Fruit fly (Drosophila melanogaster): ENCODE measurements around the gene CG15498.

The CG15498 gene

dm6 chr3R:21599642-21600041 lies 30.7 kb upstream of the CG15498 start:
- TF ChIP-seq noc (tag; optimal IDR thresholded peaks at IDR 0.05) = no peak

DNA sequence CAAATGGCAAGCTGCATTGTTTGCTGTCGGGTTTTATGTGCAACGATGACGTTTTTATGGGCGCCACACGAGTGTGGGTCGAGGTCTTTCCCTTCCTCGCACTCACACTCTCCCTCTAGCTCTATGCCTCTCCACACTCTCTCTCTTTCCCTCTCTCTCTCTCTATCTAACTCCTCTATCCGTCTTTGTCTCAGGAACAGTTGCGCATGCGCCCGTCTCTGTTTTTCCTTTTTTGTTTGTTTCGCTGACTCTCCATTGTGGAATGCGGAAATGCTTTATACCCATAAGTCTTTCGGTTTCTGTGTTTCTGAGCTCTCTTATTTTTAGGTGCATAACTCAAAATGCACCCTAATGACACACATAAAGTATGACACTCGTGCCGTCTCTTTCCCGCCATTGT lies 29.7 kb upstream of the CG15498 start:
- TF ChIP-seq noc (tag; optimal IDR thresholded peaks at IDR 0.05) = no peak

DNA sequence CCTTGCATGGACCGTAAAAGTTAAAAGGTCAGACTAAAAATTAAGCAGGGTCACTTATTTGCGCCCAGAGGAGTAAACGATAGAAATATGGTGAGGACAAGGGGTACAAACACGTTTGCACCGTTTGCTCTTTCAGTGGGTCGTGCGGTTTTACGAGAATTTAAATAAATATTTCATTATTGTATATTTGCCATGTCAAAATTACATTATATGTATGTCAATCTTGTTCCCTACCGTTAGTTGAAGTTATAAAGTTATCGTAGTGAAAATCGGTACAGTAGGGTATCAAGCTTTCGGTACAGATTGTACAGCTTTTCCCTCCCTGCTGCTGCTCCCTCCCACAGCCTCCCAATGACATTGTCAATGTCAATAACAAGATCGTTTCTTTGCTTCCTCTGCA lies 28.9 kb upstream of the CG15498 start:
- no peak for TF ChIP-seq noc (tag; optimal IDR thresholded peaks at IDR 0.05)

- TF ChIP-seq noc (tag; optimal IDR thresholded peaks at IDR 0.05) = peak; percentile 16
These were observed 27.3 kb upstream of the CG15498 start for dm6 chr3R:21596151-21596802.

DNA sequence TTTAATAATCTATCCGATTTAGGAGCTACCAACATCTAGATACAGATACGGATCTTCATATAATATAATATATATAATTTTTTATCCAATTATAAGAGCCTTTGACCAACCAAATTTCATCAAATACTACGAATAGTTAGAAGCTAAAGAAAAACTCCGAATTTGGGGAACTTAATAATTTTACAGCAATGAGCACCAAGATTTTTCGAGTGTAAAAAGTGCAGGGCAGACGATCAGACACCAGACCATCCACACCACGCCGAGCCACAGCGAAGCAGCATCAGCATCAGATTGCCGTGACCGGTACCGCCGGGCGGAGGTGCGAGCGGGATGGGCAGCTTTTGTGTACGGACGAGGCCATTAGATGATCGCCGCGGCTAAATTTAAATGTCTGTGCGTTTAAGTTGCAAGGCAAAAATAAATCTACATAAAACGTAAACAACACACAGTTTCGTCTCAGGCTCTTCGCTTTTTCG lies 25.5 kb upstream of the CG15498 start:
- TF ChIP-seq noc (tag; optimal IDR thresholded peaks at IDR 0.05) = no peak

- TF ChIP-seq noc (tag; optimal IDR thresholded peaks at IDR 0.05) = no peak
These were observed 24.9 kb upstream of the CG15498 start for dm6 chr3R:21593735-21594345.

dm6 chr3R:21593079-21593478 lies 24.1 kb upstream of the CG15498 start:
- TF ChIP-seq noc (tag; optimal IDR thresholded peaks at IDR 0.05) = no peak

DNA sequence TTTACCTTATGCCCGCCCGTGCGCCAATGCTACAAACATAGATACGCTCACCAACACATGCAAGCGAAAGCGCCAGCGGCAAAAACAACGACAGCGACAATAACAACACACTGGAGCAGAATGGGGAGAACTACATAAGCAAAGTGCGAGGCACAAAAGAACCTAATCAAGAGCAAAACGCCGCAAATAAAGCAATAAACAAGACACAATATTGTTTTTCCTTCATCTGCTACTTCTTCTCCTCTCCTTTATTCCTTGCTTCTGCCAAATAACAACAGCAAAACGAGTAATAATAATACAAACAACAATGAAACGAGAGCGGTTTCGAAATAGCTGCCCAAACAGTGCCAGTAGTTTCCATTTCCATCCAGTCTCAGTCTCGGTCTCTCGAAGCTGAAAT lies 23.0 kb upstream of the CG15498 start:
- peak; percentile 25 for TF ChIP-seq noc (tag; optimal IDR thresholded peaks at IDR 0.05)

- TF ChIP-seq noc (tag; optimal IDR thresholded peaks at IDR 0.05) = no peak
These were observed 22.4 kb upstream of the CG15498 start for dm6 chr3R:21591370-21591743.

DNA sequence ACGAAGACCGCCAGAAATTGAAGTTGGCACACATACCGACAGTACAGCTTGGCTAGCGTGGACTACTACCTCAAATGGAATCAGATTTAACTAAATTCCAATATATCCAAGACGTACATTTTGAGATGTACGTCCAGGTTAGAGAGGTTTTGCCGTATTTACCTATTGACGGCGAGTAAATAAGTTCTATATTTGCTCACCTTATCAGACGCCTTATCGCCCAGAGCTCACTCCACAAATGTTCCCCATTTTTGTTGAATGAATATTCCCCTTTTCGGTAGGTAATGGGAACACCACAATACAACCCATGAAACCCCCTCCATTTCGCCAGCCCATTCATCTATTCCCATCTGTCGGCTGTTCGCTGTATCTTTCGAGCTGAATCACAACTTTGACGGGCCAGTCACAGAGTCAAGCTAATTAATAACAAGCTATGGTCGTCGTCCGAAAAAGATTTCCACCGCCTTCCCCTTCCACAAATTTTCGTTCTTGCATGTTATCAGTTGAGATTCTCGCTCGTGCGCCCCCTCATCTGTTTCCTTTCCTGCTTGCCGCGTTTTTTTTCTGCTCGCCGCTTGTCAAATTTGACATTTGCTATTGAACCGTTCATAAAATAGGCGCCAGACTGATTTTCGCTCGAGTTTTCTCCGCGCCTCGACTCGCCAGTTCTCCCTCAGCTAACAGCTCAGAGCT lies 21.9 kb upstream of the CG15498 start:
- peak; percentile 65 for TF ChIP-seq noc (tag; optimal IDR thresholded peaks at IDR 0.05)

DNA sequence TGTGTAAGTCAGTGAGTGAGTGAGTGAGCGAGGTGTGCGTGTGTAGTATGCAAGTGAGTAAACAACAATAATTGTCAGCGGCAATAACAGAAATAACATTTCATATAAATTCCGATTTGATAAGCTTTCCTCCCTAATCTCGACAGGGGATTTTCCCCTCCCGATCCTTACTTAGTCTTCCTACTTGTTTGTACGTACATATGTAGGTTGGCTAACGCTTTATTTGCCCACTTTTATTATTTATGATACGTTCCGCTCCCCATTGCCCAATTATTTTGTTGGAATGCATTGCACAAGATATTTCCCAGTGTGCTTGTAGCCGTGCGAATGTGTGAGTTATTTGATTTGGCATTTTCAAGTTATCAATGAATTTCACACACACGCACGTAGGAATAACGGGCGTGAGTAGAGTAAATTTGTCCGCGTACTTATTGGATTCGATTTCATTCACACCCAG lies 21.3 kb upstream of the CG15498 start:
- no peak for TF ChIP-seq noc (tag; optimal IDR thresholded peaks at IDR 0.05)

dm6 chr3R:21589500-21590202 lies 20.7 kb upstream of the CG15498 start:
- no peak for TF ChIP-seq noc (tag; optimal IDR thresholded peaks at IDR 0.05)

DNA sequence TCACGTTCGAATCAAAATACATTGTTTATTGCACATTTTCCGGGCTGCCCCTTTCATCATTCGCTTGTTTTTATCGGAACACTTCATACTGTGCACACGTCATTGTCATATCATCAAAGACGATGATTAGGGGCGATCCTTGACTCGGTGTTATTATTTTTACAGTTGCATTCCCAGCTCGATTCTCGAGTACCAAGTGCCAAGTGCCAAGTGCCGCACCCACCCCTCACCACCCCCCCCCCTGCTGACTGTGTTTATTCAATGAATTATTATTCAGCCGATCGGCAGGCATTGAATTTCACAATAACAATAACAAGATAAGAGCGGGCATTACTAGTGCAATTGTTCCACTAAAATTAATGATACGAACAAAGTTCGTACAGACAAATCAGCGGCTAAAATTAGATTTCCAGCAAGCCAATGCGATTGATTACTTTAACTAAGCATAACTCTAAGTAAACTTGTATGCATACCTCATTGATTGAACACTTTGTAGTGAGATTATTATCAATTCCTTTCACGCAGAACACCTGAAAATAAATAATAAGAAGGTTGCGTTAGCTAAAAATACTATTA lies 18.6 kb upstream of the CG15498 start:
- no peak for TF ChIP-seq noc (tag; optimal IDR thresholded peaks at IDR 0.05)

DNA sequence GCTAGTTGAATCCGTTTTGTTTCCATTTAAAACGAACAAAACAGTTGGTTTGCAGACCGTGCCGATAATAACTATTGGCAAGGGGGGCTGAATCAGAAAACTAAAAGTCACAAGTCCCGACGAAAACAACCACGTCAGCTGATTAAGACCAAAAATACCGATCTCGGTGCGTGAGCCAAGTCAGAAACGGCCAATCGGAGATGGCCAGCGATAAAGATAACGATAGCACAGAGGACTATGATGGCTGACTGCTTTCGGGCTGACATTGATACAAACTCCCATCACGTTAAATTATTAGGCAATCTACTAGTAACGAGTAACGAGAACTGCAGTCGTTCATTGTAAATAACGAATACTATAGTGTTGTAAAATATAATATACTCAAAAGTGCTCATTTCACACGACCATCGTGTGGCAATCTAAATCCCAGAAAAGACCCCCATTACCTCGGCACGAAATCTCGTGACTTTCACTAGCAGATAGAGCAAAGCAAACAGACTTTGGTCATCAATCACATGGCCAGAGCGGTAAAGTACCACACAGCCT lies 18.0 kb upstream of the CG15498 start:
- TF ChIP-seq noc (tag; optimal IDR thresholded peaks at IDR 0.05) = no peak

DNA sequence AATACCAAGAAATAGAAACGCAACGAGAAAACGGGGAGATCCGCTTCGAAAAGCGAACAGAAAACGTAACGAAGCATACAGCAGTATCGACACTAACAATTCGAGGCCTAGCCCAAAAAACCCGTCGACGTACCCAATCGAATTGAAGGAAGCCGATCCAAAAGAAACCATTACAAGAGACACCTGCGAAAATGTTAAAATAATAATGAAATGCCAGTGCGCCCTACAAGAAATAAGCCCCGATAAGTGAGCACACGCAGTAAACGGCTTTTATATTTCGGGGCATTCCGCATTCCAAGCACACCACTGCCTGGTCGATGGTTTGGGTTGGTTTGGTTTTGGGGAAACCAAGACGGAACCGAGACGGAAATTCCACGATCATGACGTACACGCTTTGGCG lies 17.4 kb upstream of the CG15498 start:
- TF ChIP-seq noc (tag; optimal IDR thresholded peaks at IDR 0.05) = no peak
